Worm (Caenorhabditis elegans) whole organism, L1 larva: ENCODE results near the gene T04A8.18.
"Not testable (repeated sequence)": the region's sequence is repeated elsewhere in the genome, so short reads cannot be mapped to it uniquely, and the experiment has no call there.

Source experiments
- ama-1 ChIP-seq: fragments of 150-350 bp; optimal IDR thresholded peaks from 2 replicates; lab custom pipeline; 2014
- ceh-82 ChIP-seq, 3 experiments: fragments of 150-350 bp in 1 of 3; sonication (generic microtip) in 2 of 3; optimal IDR thresholded peaks; 2 replicates each; lab custom pipeline; 2014 to 2017; ENCODE audit warnings: missing biosample characterization in 3 of 3, missing genetic modification characterization in 3 of 3
- elt-3 ChIP-seq, 6 experiments: fragments of 150-350 bp in 1 of 6; sonication (generic microtip); optimal IDR thresholded peaks; 2 replicates each; lab custom pipeline; 2017 to 2018; ENCODE audit warnings: missing biosample characterization in 6 of 6, missing genetic modification characterization in 6 of 6, inconsistent platforms in 1 of 6
- fkh-10 ChIP-seq: sonication (generic microtip); optimal IDR thresholded peaks from 2 replicates; lab custom pipeline; 2017; ENCODE audit warnings: missing biosample characterization, missing genetic modification reagents, missing genetic modification characterization
- fkh-8 ChIP-seq: sonication (generic microtip); optimal IDR thresholded peaks from 2 replicates; lab custom pipeline; 2016; ENCODE audit warnings: mild to moderate bottlenecking, missing genetic modification characterization, missing compliant biosample characterization
- lin-39 ChIP-seq: fragments of 150-350 bp; optimal IDR thresholded peaks from 2 replicates; lab custom pipeline; 2014; ENCODE audit warnings: missing biosample characterization, missing genetic modification reagents, missing genetic modification characterization
- nhr-237 ChIP-seq: fragments of 150-350 bp; optimal IDR thresholded peaks from 2 replicates; lab custom pipeline; 2014; ENCODE audit warnings: missing biosample characterization, missing genetic modification characterization
- nhr-76 ChIP-seq: sonication (generic microtip); optimal IDR thresholded peaks from 2 replicates; lab custom pipeline; 2017; ENCODE audit warnings: missing biosample characterization, missing genetic modification characterization
- nhr-77 ChIP-seq: fragments of 150-350 bp; optimal IDR thresholded peaks from 2 replicates; lab custom pipeline; 2014; ENCODE audit warnings: missing biosample characterization, missing genetic modification characterization
- snpc-4 ChIP-seq: fragments of 150-350 bp; optimal IDR thresholded peaks from 2 replicates; lab custom pipeline; 2014; ENCODE audit warnings: missing biosample characterization, missing genetic modification characterization
- tbx-2 ChIP-seq: sonication (generic microtip); optimal IDR thresholded peaks from 2 replicates; lab custom pipeline; 2016; ENCODE audit warnings: missing genetic modification characterization, missing compliant biosample characterization
- unc-86 ChIP-seq: sonication (generic microtip); optimal IDR thresholded peaks from 2 replicates; lab custom pipeline; 2016; ENCODE audit warnings: missing genetic modification characterization, missing compliant biosample characterization
- zag-1 ChIP-seq: fragments of 150-350 bp; optimal IDR thresholded peaks from 2 replicates; lab custom pipeline; 2014; ENCODE audit warnings: missing biosample characterization, missing genetic modification characterization
- ztf-11 ChIP-seq, 2 experiments: sonication (generic microtip); optimal IDR thresholded peaks; 2 replicates each; lab custom pipeline; 2016 to 2017; ENCODE audit warnings: missing genetic modification characterization in 2 of 2, missing biosample characterization in 1 of 2, missing compliant biosample characterization in 1 of 2

DNA sequence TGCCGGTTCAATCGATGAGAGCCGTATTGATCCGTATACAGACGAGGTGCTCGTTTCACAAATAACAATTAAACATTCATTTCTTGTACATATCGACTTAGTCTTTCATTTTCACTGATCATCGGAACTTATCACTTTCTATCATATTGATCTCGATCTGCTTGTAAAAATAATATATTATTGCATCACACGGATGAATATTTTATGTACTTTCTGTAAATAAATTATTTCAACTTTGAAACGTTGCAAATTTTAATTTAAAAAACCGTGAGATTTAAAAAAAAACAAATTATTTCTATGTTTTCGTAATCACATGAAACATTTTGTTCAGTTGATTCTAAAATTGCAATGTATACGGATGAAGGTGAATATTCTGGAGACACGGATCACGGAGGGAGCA is 33.6 kb downstream of the T04A8.18 start, which contains the start of gene twk-6:
- not testable (repeated sequence) for TF ChIP-seq elt-3 (tag; optimal IDR thresholded peaks at IDR 0.05; lab: Kevin White, UChicago); ama-1; tbx-2 (tag; lab: Kevin White, UChicago); nhr-77 (tag; lab: Kevin White, UChicago); ztf-11 (tag; optimal IDR thresholded peaks at IDR 0.05; lab: Kevin White, UChicago); fkh-10 (GFP tag; lab: Kevin White, UChicago); snpc-4; nhr-237 (tag; lab: Kevin White, UChicago); unc-86 (tag; lab: Kevin White, UChicago); fkh-8 (tag; lab: Kevin White, UChicago); nhr-76 (tag; lab: Kevin White, UChicago); ceh-82 (tag; optimal IDR thresholded peaks at IDR 0.05; lab: Kevin White, UChicago); lin-39 (tag; lab: Kevin White, UChicago); zag-1 (tag; lab: Kevin White, UChicago)
